Fruit fly (Drosophila melanogaster) Kc167 (cell line): ENCODE measurements around the gene CG14839.

Experiments
- Myc ChIP-seq: fragments of >200 bp; optimal IDR thresholded peaks from 2 replicates; lab custom pipeline; 2017; ENCODE audit warnings: missing external identifiers
- h ChIP-seq: fragments of >200 bp; optimal IDR thresholded peaks from 3 replicates; lab custom pipeline; 2018; ENCODE audit warnings: missing external identifiers
- ttk ChIP-seq: sonication (Bioruptor generic); optimal IDR thresholded peaks from 2 replicates; lab custom pipeline; 2017; ENCODE audit warnings: missing external identifiers

DNA sequence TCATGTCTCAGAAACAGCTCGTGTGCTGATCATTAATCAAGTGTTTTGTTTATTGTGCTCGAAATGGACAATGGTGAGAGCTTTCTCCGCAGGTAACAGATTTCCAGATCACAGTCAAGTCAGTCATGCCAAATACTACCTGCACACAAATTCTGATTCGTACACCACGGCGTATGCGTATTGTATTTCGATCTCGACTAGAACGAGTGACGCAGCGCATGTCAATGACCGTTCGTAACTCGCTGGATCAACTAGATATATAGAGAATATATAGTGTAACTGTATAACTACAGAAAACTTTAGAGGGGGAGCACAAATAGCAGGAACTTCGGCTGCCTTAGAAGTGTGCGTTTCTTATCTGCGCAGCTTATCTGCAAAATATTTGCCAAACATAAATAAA, 34.5 kb downstream of the CG14839 start:
- TF ChIP-seq ttk (lab: Kevin White, UChicago) (no peak), Myc (lab: Kevin White, UChicago) (no peak), h (lab: Kevin White, UChicago) (no peak)
